Fruit fly (Drosophila melanogaster): Measurements from ENCODE around the gene CG9948.

dm6 chr3L:6993350-6993749 lies 37.6 kb downstream of the CG9948 start:
- TF ChIP-seq CG6808 (GFP tag; optimal IDR thresholded peaks at IDR 0.05) (no peak), cyc (GFP tag; optimal IDR thresholded peaks at IDR 0.05) (no peak), Lpt (GFP tag; optimal IDR thresholded peaks at IDR 0.05) (no peak), CG6276 (GFP tag; optimal IDR thresholded peaks at IDR 0.05) (no peak), CG6792 (GFP tag; optimal IDR thresholded peaks at IDR 0.05) (no peak), Met (GFP tag; optimal IDR thresholded peaks at IDR 0.05) (no peak), Ets96B (tag; optimal IDR thresholded peaks at IDR 0.05) (no peak)

Data from whole organism, prepupa.